Worm (Caenorhabditis elegans) whole organism, mixed stage, embryonic: ENCODE measurements around the gene gst-3.

Source experiments
- M03D4.4 ChIP-seq: sonication (generic microtip); optimal IDR thresholded peaks from 2 replicates; lab custom pipeline; 2017; ENCODE audit warnings: mild to moderate bottlenecking, missing genetic modification characterization, missing compliant biosample characterization
- blmp-1 ChIP-seq: fragments of 150-350 bp; optimal IDR thresholded peaks from 2 replicates; lab custom pipeline; 2014; ENCODE audit warnings: missing biosample characterization, missing genetic modification characterization
- ceh-43 ChIP-seq: fragments of 200-800 bp; sonication (Bioruptor generic); optimal IDR thresholded peaks from 2 replicates; lab custom pipeline; 2018; ENCODE audit warnings: mild to moderate bottlenecking, missing genetic modification characterization, moderate library complexity, missing compliant biosample characterization
- ceh-83 ChIP-seq: fragments of 200-800 bp; sonication (Bioruptor generic); optimal IDR thresholded peaks from 2 replicates; lab custom pipeline; 2018; ENCODE audit warnings: mild to moderate bottlenecking, missing genetic modification characterization, missing compliant biosample characterization
- ces-1 ChIP-seq: fragments of 150-350 bp; optimal IDR thresholded peaks from 2 replicates; lab custom pipeline; 2014; ENCODE audit warnings: missing biosample characterization, missing genetic modification reagents, missing genetic modification characterization
- cnd-1 ChIP-seq: fragments of 200-800 bp; sonication (Bioruptor generic); optimal IDR thresholded peaks from 2 replicates; lab custom pipeline; 2018; ENCODE audit warnings: mild to moderate bottlenecking, missing genetic modification characterization, missing compliant biosample characterization
- drap-1 ChIP-seq: fragments of 200-800 bp; sonication (Bioruptor generic); optimal IDR thresholded peaks from 3 replicates; lab custom pipeline; 2018; ENCODE audit warnings: mild to moderate bottlenecking, missing genetic modification characterization, missing compliant biosample characterization
- elt-1 ChIP-seq: sonication (generic microtip); optimal IDR thresholded peaks from 2 replicates; lab custom pipeline; 2017; ENCODE audit warnings: missing genetic modification characterization, mild to moderate bottlenecking, missing compliant biosample characterization, antibody characterized with exemption, moderate library complexity, borderline replicate concordance; ENCODE audit not compliant: insufficient read depth
- elt-3 ChIP-seq: fragments of 150-350 bp; optimal IDR thresholded peaks from 2 replicates; lab custom pipeline; 2014; ENCODE audit warnings: missing biosample characterization, missing genetic modification characterization
- ham-2 ChIP-seq: fragments of 200-800 bp; sonication (Bioruptor generic); optimal IDR thresholded peaks from 2 replicates; lab custom pipeline; 2018; ENCODE audit warnings: mild to moderate bottlenecking, missing genetic modification characterization, missing compliant biosample characterization
- hlh-1 ChIP-seq: fragments of 150-350 bp; optimal IDR thresholded peaks from 2 replicates; lab custom pipeline; 2014; ENCODE audit warnings: missing biosample characterization, missing genetic modification reagents, missing genetic modification characterization
- lin-13 ChIP-seq: fragments of 150-350 bp; optimal IDR thresholded peaks from 2 replicates; lab custom pipeline; 2014; ENCODE audit warnings: missing biosample characterization, missing genetic modification characterization
- lin-32 ChIP-seq: fragments of 200-800 bp; sonication (Bioruptor generic); optimal IDR thresholded peaks from 2 replicates; lab custom pipeline; 2018; ENCODE audit warnings: mild to moderate bottlenecking, missing genetic modification characterization, missing compliant biosample characterization
- lsy-2 ChIP-seq: fragments of 150-350 bp; optimal IDR thresholded peaks from 2 replicates; lab custom pipeline; 2014; ENCODE audit warnings: missing biosample characterization, missing genetic modification characterization
- mab-5 ChIP-seq: fragments of 150-350 bp; optimal IDR thresholded peaks from 2 replicates; lab custom pipeline; 2014; ENCODE audit warnings: missing biosample characterization, missing genetic modification characterization
- mep-1 ChIP-seq: fragments of 150-350 bp; optimal IDR thresholded peaks from 2 replicates; lab custom pipeline; 2017; ENCODE audit warnings: missing biosample characterization, missing genetic modification reagents, missing genetic modification characterization, inconsistent platforms
- mls-2 ChIP-seq: sonication (generic microtip); optimal IDR thresholded peaks from 2 replicates; lab custom pipeline; 2016; ENCODE audit warnings: mild to moderate bottlenecking, missing genetic modification characterization, moderate library complexity, missing compliant biosample characterization
- nhr-12 ChIP-seq: fragments of 150-350 bp; optimal IDR thresholded peaks from 2 replicates; lab custom pipeline; 2014; ENCODE audit warnings: missing biosample characterization, missing genetic modification characterization
- nhr-237 ChIP-seq: fragments of 150-350 bp; optimal IDR thresholded peaks from 2 replicates; lab custom pipeline; 2014; ENCODE audit warnings: missing biosample characterization, missing genetic modification characterization
- nhr-28 ChIP-seq: fragments of 150-350 bp; optimal IDR thresholded peaks from 2 replicates; lab custom pipeline; 2014; ENCODE audit warnings: missing biosample characterization, missing genetic modification characterization
- nhr-76 ChIP-seq: sonication (generic microtip); optimal IDR thresholded peaks from 2 replicates; lab custom pipeline; 2017; ENCODE audit warnings: missing biosample characterization, missing genetic modification characterization
- pha-4 ChIP-seq: fragments of 150-350 bp; optimal IDR thresholded peaks from 2 replicates; lab custom pipeline; 2018; ENCODE audit warnings: missing biosample characterization, missing genetic modification reagents, missing genetic modification characterization
- sem-2 ChIP-seq: fragments of 200-800 bp; sonication (Bioruptor generic); optimal IDR thresholded peaks from 2 replicates; lab custom pipeline; 2018; ENCODE audit warnings: mild to moderate bottlenecking, missing genetic modification characterization, missing compliant biosample characterization
- snpc-4 ChIP-seq: fragments of 150-350 bp; optimal IDR thresholded peaks from 2 replicates; lab custom pipeline; 2014; ENCODE audit warnings: missing biosample characterization, missing genetic modification characterization
- sptf-1 ChIP-seq: sonication (generic microtip); optimal IDR thresholded peaks from 2 replicates; lab custom pipeline; 2017; ENCODE audit warnings: mild to moderate bottlenecking, missing genetic modification characterization, moderate library complexity, missing compliant biosample characterization
- tbx-8 ChIP-seq: fragments of 200-800 bp; sonication (Bioruptor generic); optimal IDR thresholded peaks from 2 replicates; lab custom pipeline; 2018; ENCODE audit warnings: mild to moderate bottlenecking, missing genetic modification characterization, moderate library complexity, missing compliant biosample characterization
- unc-120 ChIP-seq: sonication (generic microtip); optimal IDR thresholded peaks from 2 replicates; lab custom pipeline; 2017; ENCODE audit warnings: missing genetic modification characterization, missing compliant biosample characterization; ENCODE audit not compliant: poor library complexity, severe bottlenecking
- unc-39 ChIP-seq: fragments of 150-350 bp; optimal IDR thresholded peaks from 2 replicates; lab custom pipeline; 2014; ENCODE audit warnings: missing biosample characterization, missing genetic modification characterization
- unc-62 ChIP-seq: fragments of 150-350 bp; optimal IDR thresholded peaks from 2 replicates; lab custom pipeline; 2014; ENCODE audit warnings: missing biosample characterization, missing genetic modification reagents, missing genetic modification characterization
- zip-8 ChIP-seq: fragments of 150-350 bp; optimal IDR thresholded peaks from 2 replicates; lab custom pipeline; 2014; ENCODE audit warnings: missing biosample characterization, missing genetic modification characterization
- ztf-11 ChIP-seq: fragments of 150-350 bp; optimal IDR thresholded peaks from 2 replicates; lab custom pipeline; 2014; ENCODE audit warnings: missing biosample characterization, missing genetic modification characterization

gst-3 gene

ce11 chrIV:10128446-10128845 is 11.6 kb downstream of the gst-3 start:
- TF ChIP-seq pha-4 (tag; lab: Kevin White, UChicago), result no peak
- TF ChIP-seq unc-120, result no peak
- no peak for TF ChIP-seq nhr-28 (tag; lab: Kevin White, UChicago)
- TF ChIP-seq elt-1, result no peak
- TF ChIP-seq elt-3 (tag; lab: Kevin White, UChicago), result no peak
- TF ChIP-seq nhr-76 (tag; lab: Kevin White, UChicago), result no peak
- no peak for TF ChIP-seq unc-62 (GFP tag; lab: Kevin White, UChicago)
- no peak for TF ChIP-seq snpc-4
- TF ChIP-seq hlh-1, result no peak
- TF ChIP-seq lsy-2, result no peak
- TF ChIP-seq mls-2 (tag; lab: Kevin White, UChicago), result no peak
- no peak for TF ChIP-seq drap-1
- TF ChIP-seq sptf-1 (tag; lab: Kevin White, UChicago), result no peak
- TF ChIP-seq ceh-83 (GFP tag; lab: Kevin White, UChicago), result no peak
- TF ChIP-seq M03D4.4 (tag; lab: Kevin White, UChicago), result no peak
- no peak for TF ChIP-seq ces-1
- no peak for TF ChIP-seq blmp-1 (tag; lab: Kevin White, UChicago)
- no peak for TF ChIP-seq tbx-8 (GFP tag; lab: Kevin White, UChicago)
- no peak for TF ChIP-seq ztf-11 (tag; lab: Kevin White, UChicago)
- TF ChIP-seq nhr-12 (tag; lab: Kevin White, UChicago), result no peak

DNA sequence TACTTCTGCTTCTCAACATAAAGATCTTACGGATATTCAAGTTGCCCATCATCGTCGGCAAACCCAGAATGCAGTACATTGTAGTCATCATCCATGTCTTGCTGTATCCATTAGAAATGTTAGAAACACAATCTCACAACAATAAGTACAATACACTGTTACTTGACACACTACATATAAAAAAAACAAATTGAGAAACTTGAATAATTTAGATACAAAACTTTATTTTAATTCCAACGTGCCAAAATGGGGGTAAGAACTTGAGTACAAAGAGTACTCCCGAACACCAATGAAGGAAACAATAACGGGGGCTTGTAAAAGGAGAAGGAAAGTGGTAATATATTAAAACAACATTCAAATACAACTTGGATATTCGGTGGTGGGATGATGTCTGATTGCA is 13.5 kb downstream of the gst-3 start, which contains the start of gene ctf-18:
ctf-18 (minus strand) TSS at position 101 of the 400 bp plus-strand sequence.
- TF ChIP-seq nhr-76 (tag; lab: Kevin White, UChicago) (no peak), ces-1 (no peak), mep-1 (tag; lab: Kevin White, UChicago) (no peak), nhr-12 (tag; lab: Kevin White, UChicago) (no peak), mls-2 (tag; lab: Kevin White, UChicago) (no peak), snpc-4 (no peak), nhr-28 (tag; lab: Kevin White, UChicago) (no peak), drap-1 (no peak), sptf-1 (tag; lab: Kevin White, UChicago) (no peak), nhr-237 (tag; lab: Kevin White, UChicago) (no peak), ceh-83 (GFP tag; lab: Kevin White, UChicago) (no peak), ham-2 (no peak), unc-62 (GFP tag; lab: Kevin White, UChicago) (no peak), elt-3 (tag; lab: Kevin White, UChicago) (no peak)

- no peak for TF ChIP-seq nhr-28 (tag; lab: Kevin White, UChicago)
- TF ChIP-seq sptf-1 (tag; lab: Kevin White, UChicago), result no peak
- TF ChIP-seq blmp-1 (tag; lab: Kevin White, UChicago), result no peak
These were observed 17.8 kb downstream of the gst-3 start, which contains the start of gene irld-21 for ce11 chrIV:10122205-10122604. Gene irld-21 (minus strand): TSS chrIV:10122305.

- no peak for TF ChIP-seq unc-39 (tag; lab: Kevin White, UChicago)
- no peak for TF ChIP-seq sem-2
- TF ChIP-seq ztf-11 (tag; lab: Kevin White, UChicago), result no peak
- TF ChIP-seq M03D4.4 (tag; lab: Kevin White, UChicago), result no peak
- no peak for TF ChIP-seq tbx-8 (GFP tag; lab: Kevin White, UChicago)
- no peak for TF ChIP-seq cnd-1 (tag; lab: Kevin White, UChicago)
- no peak for TF ChIP-seq ceh-43 (GFP tag; lab: Kevin White, UChicago)
- no peak for TF ChIP-seq lsy-2
- TF ChIP-seq pha-4 (tag; lab: Kevin White, UChicago), result no peak
- TF ChIP-seq lin-32 (GFP tag; lab: Kevin White, UChicago), result no peak
- no peak for TF ChIP-seq sptf-1 (tag; lab: Kevin White, UChicago)
- no peak for TF ChIP-seq snpc-4
- no peak for TF ChIP-seq ceh-83 (GFP tag; lab: Kevin White, UChicago)
These were observed 23.3 kb downstream of the gst-3 start for ce11 chrIV:10116765-10117164.

ce11 chrIV:10115142-10115541 is 24.9 kb downstream of the gst-3 start, which contains the start of gene C04G2.10:
Gene C04G2.10 (plus strand): TSS chrIV:10115442.
- no peak for TF ChIP-seq pha-4 (tag; lab: Kevin White, UChicago)
- no peak for TF ChIP-seq elt-1
- no peak for TF ChIP-seq unc-39 (tag; lab: Kevin White, UChicago)
- TF ChIP-seq lin-32 (GFP tag; lab: Kevin White, UChicago), result no peak
- no peak for TF ChIP-seq zip-8 (tag; lab: Kevin White, UChicago)
- no peak for TF ChIP-seq ztf-11 (tag; lab: Kevin White, UChicago)
- no peak for TF ChIP-seq elt-3 (tag; lab: Kevin White, UChicago)
- no peak for TF ChIP-seq sem-2
- TF ChIP-seq lsy-2, result no peak
- no peak for TF ChIP-seq mab-5 (tag; lab: Kevin White, UChicago)
- no peak for TF ChIP-seq ces-1
- no peak for TF ChIP-seq mls-2 (tag; lab: Kevin White, UChicago)
- TF ChIP-seq hlh-1, result no peak
- no peak for TF ChIP-seq drap-1
- TF ChIP-seq lin-13 (tag; lab: Kevin White, UChicago), result no peak
- no peak for TF ChIP-seq mep-1 (tag; lab: Kevin White, UChicago)
- TF ChIP-seq unc-62 (GFP tag; lab: Kevin White, UChicago), result no peak
